Worm (Caenorhabditis elegans) whole organism, L3 larva: Measurements from ENCODE around the gene sym-3.

Source experiments
- ama-1 ChIP-seq: fragments of 150-350 bp; optimal IDR thresholded peaks from 2 replicates; lab custom pipeline; 2018
- ceh-9 ChIP-seq: sonication (generic microtip); optimal IDR thresholded peaks from 2 replicates; lab custom pipeline; 2018; ENCODE audit warnings: missing biosample characterization, missing genetic modification characterization
- fos-1 ChIP-seq: fragments of 150-350 bp; optimal IDR thresholded peaks from 2 replicates; lab custom pipeline; 2014; ENCODE audit warnings: missing biosample characterization, missing genetic modification characterization
- jun-1 ChIP-seq: fragments of 150-350 bp; optimal IDR thresholded peaks from 2 replicates; lab custom pipeline; 2014; ENCODE audit warnings: missing biosample characterization, missing genetic modification reagents, missing genetic modification characterization
- lin-15B ChIP-seq: fragments of 150-350 bp; optimal IDR thresholded peaks from 2 replicates; lab custom pipeline; 2014; ENCODE audit warnings: missing biosample characterization, missing genetic modification characterization
- mdl-1 ChIP-seq: fragments of 150-350 bp; optimal IDR thresholded peaks from 2 replicates; lab custom pipeline; 2014; ENCODE audit warnings: missing biosample characterization, missing genetic modification characterization
- pqm-1 ChIP-seq: fragments of 150-350 bp; optimal IDR thresholded peaks from 2 replicates; lab custom pipeline; 2017; ENCODE audit warnings: missing biosample characterization, missing genetic modification characterization, inconsistent platforms
- zag-1 ChIP-seq: fragments of 150-350 bp; optimal IDR thresholded peaks from 2 replicates; lab custom pipeline; 2014; ENCODE audit warnings: missing biosample characterization, missing genetic modification characterization
- ztf-11 ChIP-seq: fragments of 150-350 bp; optimal IDR thresholded peaks from 2 replicates; lab custom pipeline; 2014; ENCODE audit warnings: missing biosample characterization, missing genetic modification characterization

- no peak for TF ChIP-seq zag-1 (tag; lab: Kevin White, UChicago)
- no peak for TF ChIP-seq ztf-11 (tag; lab: Kevin White, UChicago)
- no peak for TF ChIP-seq lin-15B (tag; lab: Kevin White, UChicago)
- TF ChIP-seq jun-1 (tag; lab: Kevin White, UChicago): no peak
- no peak for TF ChIP-seq fos-1 (tag; lab: Kevin White, UChicago)
- TF ChIP-seq ama-1 (lab: Kevin White, UChicago): no peak
- no peak for TF ChIP-seq pqm-1 (tag; lab: Kevin White, UChicago)
- no peak for TF ChIP-seq ceh-9 (tag; lab: Kevin White, UChicago)
- no peak for TF ChIP-seq mdl-1
Observed at ce11 chrX:5781294-5781693, 7.7 kb downstream of the sym-3 start.
